Worm (Caenorhabditis elegans) whole organism, L3 larva: ENCODE measurements around the gene ZC443.2.
A peak's percentile ranks its signal among the peaks of the same experiment; 100 is the strongest.

Source experiments
- R02D3.7 ChIP-seq: fragments of 150-350 bp; optimal IDR thresholded peaks from 2 replicates; lab custom pipeline; 2014; ENCODE audit warnings: missing biosample characterization, missing genetic modification characterization
- aly-2 ChIP-seq: fragments of 150-350 bp; optimal IDR thresholded peaks from 2 replicates; lab custom pipeline; 2014; ENCODE audit warnings: missing biosample characterization, missing genetic modification characterization
- ama-1 ChIP-seq: fragments of 150-350 bp; optimal IDR thresholded peaks from 2 replicates; lab custom pipeline; 2018
- ceh-16 ChIP-seq: sonication (generic microtip); optimal IDR thresholded peaks from 2 replicates; lab custom pipeline; 2017; ENCODE audit warnings: missing biosample characterization, missing genetic modification characterization
- ceh-82 ChIP-seq: fragments of 150-350 bp; optimal IDR thresholded peaks from 2 replicates; lab custom pipeline; 2014; ENCODE audit warnings: missing biosample characterization, missing genetic modification characterization
- ceh-9 ChIP-seq: sonication (generic microtip); optimal IDR thresholded peaks from 2 replicates; lab custom pipeline; 2018; ENCODE audit warnings: missing biosample characterization, missing genetic modification characterization
- daf-12 ChIP-seq: fragments of 150-350 bp; optimal IDR thresholded peaks from 2 replicates; lab custom pipeline; 2014; ENCODE audit warnings: missing biosample characterization, missing genetic modification reagents, missing genetic modification characterization
- egl-5 ChIP-seq: fragments of 150-350 bp; optimal IDR thresholded peaks from 2 replicates; lab custom pipeline; 2017; ENCODE audit warnings: missing biosample characterization, missing genetic modification reagents, missing genetic modification characterization, inconsistent platforms
- elt-1 ChIP-seq: fragments of 150-350 bp; optimal IDR thresholded peaks from 2 replicates; lab custom pipeline; 2014; ENCODE audit warnings: missing biosample characterization, missing genetic modification characterization
- elt-2 ChIP-seq: sonication (generic microtip); optimal IDR thresholded peaks from 2 replicates; lab custom pipeline; 2016; ENCODE audit warnings: missing genetic modification reagents, mild to moderate bottlenecking, missing genetic modification characterization, missing compliant biosample characterization
- eor-1 ChIP-seq, 2 experiments: fragments of 150-350 bp; optimal IDR thresholded peaks; 2 replicates each; lab custom pipeline; 2014 to 2018; ENCODE audit warnings: missing biosample characterization in 2 of 2, missing genetic modification characterization in 2 of 2
- fkh-10 ChIP-seq: sonication (generic microtip); optimal IDR thresholded peaks from 2 replicates; lab custom pipeline; 2017; ENCODE audit warnings: missing biosample characterization, missing genetic modification reagents, missing genetic modification characterization
- fkh-2 ChIP-seq: fragments of 150-350 bp; optimal IDR thresholded peaks from 2 replicates; lab custom pipeline; 2014; ENCODE audit warnings: missing biosample characterization, missing genetic modification reagents, missing genetic modification characterization
- fos-1 ChIP-seq: fragments of 150-350 bp; optimal IDR thresholded peaks from 2 replicates; lab custom pipeline; 2014; ENCODE audit warnings: missing biosample characterization, missing genetic modification characterization
- hmg-11 ChIP-seq: sonication (generic microtip); optimal IDR thresholded peaks from 2 replicates; lab custom pipeline; 2016; ENCODE audit warnings: missing genetic modification characterization, missing compliant biosample characterization
- lin-15B ChIP-seq: fragments of 150-350 bp; optimal IDR thresholded peaks from 2 replicates; lab custom pipeline; 2014; ENCODE audit warnings: missing biosample characterization, missing genetic modification characterization
- lin-39 ChIP-seq: fragments of 150-350 bp; optimal IDR thresholded peaks from 2 replicates; lab custom pipeline; 2018; ENCODE audit warnings: missing biosample characterization, missing genetic modification reagents, missing genetic modification characterization
- mml-1 ChIP-seq: fragments of 150-350 bp; sonication (generic microtip); optimal IDR thresholded peaks from 3 replicates; lab custom pipeline; 2014; ENCODE audit warnings: missing biosample characterization, missing genetic modification characterization
- nfya-1 ChIP-seq: sonication (generic microtip); optimal IDR thresholded peaks from 2 replicates; lab custom pipeline; 2017; ENCODE audit warnings: missing genetic modification characterization, mild to moderate bottlenecking, missing compliant biosample characterization, antibody characterized with exemption, moderate library complexity; ENCODE audit not compliant: insufficient read depth
- nhr-11 ChIP-seq: fragments of 150-350 bp; optimal IDR thresholded peaks from 2 replicates; lab custom pipeline; 2014; ENCODE audit warnings: missing biosample characterization, missing genetic modification characterization
- nhr-237 ChIP-seq: fragments of 150-350 bp; optimal IDR thresholded peaks from 2 replicates; lab custom pipeline; 2014; ENCODE audit warnings: missing biosample characterization, missing genetic modification characterization
- nhr-25 ChIP-seq: sonication (generic microtip); optimal IDR thresholded peaks from 2 replicates; lab custom pipeline; 2017; ENCODE audit warnings: missing biosample characterization, missing genetic modification characterization
- nhr-28 ChIP-seq: fragments of 150-350 bp; optimal IDR thresholded peaks from 2 replicates; lab custom pipeline; 2014; ENCODE audit warnings: missing biosample characterization, missing genetic modification characterization
- nhr-43 ChIP-seq: sonication (generic microtip); optimal IDR thresholded peaks from 2 replicates; lab custom pipeline; 2016; ENCODE audit warnings: mild to moderate bottlenecking, missing genetic modification characterization, missing compliant biosample characterization; ENCODE audit not compliant: poor library complexity, severe bottlenecking
- nhr-76 ChIP-seq: fragments of 150-350 bp; sonication (generic microtip); optimal IDR thresholded peaks from 5 replicates; lab custom pipeline; 2014; ENCODE audit warnings: missing biosample characterization, missing genetic modification characterization
- nhr-77 ChIP-seq: fragments of 150-350 bp; optimal IDR thresholded peaks from 2 replicates; lab custom pipeline; 2014; ENCODE audit warnings: missing biosample characterization, missing genetic modification characterization
- pha-4 ChIP-seq: fragments of 150-350 bp; optimal IDR thresholded peaks from 2 replicates; lab custom pipeline; 2014; ENCODE audit warnings: missing biosample characterization, missing genetic modification reagents, missing genetic modification characterization
- sea-2 ChIP-seq: fragments of 150-350 bp; sonication (generic microtip); optimal IDR thresholded peaks from 4 replicates; lab custom pipeline; 2014; ENCODE audit warnings: missing biosample characterization, missing genetic modification reagents, missing genetic modification characterization
- skn-1 ChIP-seq: fragments of 150-350 bp; optimal IDR thresholded peaks from 2 replicates; lab custom pipeline; 2014; ENCODE audit warnings: missing biosample characterization, missing genetic modification characterization
- snpc-4 ChIP-seq: fragments of 150-350 bp; optimal IDR thresholded peaks from 2 replicates; lab custom pipeline; 2014; ENCODE audit warnings: missing biosample characterization, missing genetic modification characterization
- unc-39 ChIP-seq: sonication (generic microtip); optimal IDR thresholded peaks from 4 replicates; lab custom pipeline; 2017; ENCODE audit warnings: missing biosample characterization, missing genetic modification characterization
- unc-62 ChIP-seq: fragments of 150-350 bp; sonication (generic microtip); optimal IDR thresholded peaks from 4 replicates; lab custom pipeline; 2014; ENCODE audit warnings: missing biosample characterization, missing genetic modification reagents, missing genetic modification characterization
- ztf-11 ChIP-seq: fragments of 150-350 bp; optimal IDR thresholded peaks from 2 replicates; lab custom pipeline; 2014; ENCODE audit warnings: missing biosample characterization, missing genetic modification characterization
- ztf-4 ChIP-seq: fragments of 150-350 bp; optimal IDR thresholded peaks from 2 replicates; lab custom pipeline; 2014; ENCODE audit warnings: missing biosample characterization, missing genetic modification characterization

The ZC443.2 gene

ce11 chrV:12814022-12814421 lies 3.0 kb upstream of the ZC443.2 start, which contains the start of gene ZC443.3:
ZC443.3 (minus strand) TSS chrV:12814122.
- TF ChIP-seq mml-1 (no peak), fkh-2 (tag; lab: Kevin White, UChicago) (no peak)

ce11 chrV:12811810-12812209 lies 818 bp upstream of the ZC443.2 start:
- TF ChIP-seq ama-1 (lab: Kevin White, UChicago) (peak; percentile 42), egl-5 (peak; percentile 58), pha-4 (tag; lab: Kevin White, UChicago) (peak; percentile 44), eor-1 (tag; optimal IDR thresholded peaks at IDR 0.05; lab: Kevin White, UChicago) (no peak), unc-62 (GFP tag; lab: Kevin White, UChicago) (no peak), aly-2 (tag; lab: Kevin White, UChicago) (no peak)

- TF ChIP-seq nhr-25 (tag; lab: Kevin White, UChicago), result no peak
Measured at ce11 chrV:12809876-12810275, 1.1 kb downstream of the ZC443.2 start, which contains the start of gene ZC443.1. ZC443.1 (minus strand) TSS chrV:12810080.

ce11 chrV:12806190-12806589 lies 4.8 kb downstream of the ZC443.2 start, which contains the start of gene ZC443.7:
ZC443.7 (plus strand) TSS chrV:12806490.
- TF ChIP-seq unc-62 (GFP tag; lab: Kevin White, UChicago), result no peak
- TF ChIP-seq elt-1, result no peak
- TF ChIP-seq nhr-43 (tag; lab: Kevin White, UChicago), result no peak
- TF ChIP-seq ceh-16 (tag; lab: Kevin White, UChicago), result no peak
- TF ChIP-seq hmg-11, result no peak
- TF ChIP-seq nhr-76 (tag; lab: Kevin White, UChicago), result no peak
- TF ChIP-seq unc-39, result no peak
- no peak for TF ChIP-seq lin-39
- no peak for TF ChIP-seq ztf-4 (tag; lab: Kevin White, UChicago)
- TF ChIP-seq fkh-10 (GFP tag; lab: Kevin White, UChicago), result no peak
- TF ChIP-seq fos-1, result no peak
- no peak for TF ChIP-seq fkh-2 (tag; lab: Kevin White, UChicago)
- no peak for TF ChIP-seq ama-1 (lab: Kevin White, UChicago)
- TF ChIP-seq pha-4 (tag; lab: Kevin White, UChicago), result no peak
- TF ChIP-seq nhr-77 (tag; lab: Kevin White, UChicago), result no peak
- TF ChIP-seq R02D3.7, result no peak
- no peak for TF ChIP-seq skn-1 (tag; lab: Kevin White, UChicago)

- TF ChIP-seq ceh-82 (tag; lab: Kevin White, UChicago) (no peak), unc-39 (no peak), lin-15B (tag; lab: Kevin White, UChicago) (no peak), nfya-1 (tag; lab: Kevin White, UChicago) (no peak), mml-1 (no peak), ama-1 (lab: Kevin White, UChicago) (no peak)
Measured at ce11 chrV:12803274-12803673, 7.7 kb downstream of the ZC443.2 start, which contains the start of gene srbc-45. srbc-45 (plus strand) TSS chrV:12803574.

- TF ChIP-seq nhr-11 (tag; lab: Kevin White, UChicago) (no peak), daf-12 (tag; lab: Kevin White, UChicago) (no peak), ceh-9 (tag; lab: Kevin White, UChicago) (no peak), snpc-4 (tag; lab: Kevin White, UChicago) (no peak), egl-5 (no peak), ztf-4 (tag; lab: Kevin White, UChicago) (no peak), eor-1 (tag; optimal IDR thresholded peaks at IDR 0.05; lab: Kevin White, UChicago) (no peak), sea-2 (GFP tag; lab: Kevin White, UChicago) (no peak), hmg-11 (no peak), nhr-28 (tag; lab: Kevin White, UChicago) (no peak), nhr-43 (tag; lab: Kevin White, UChicago) (no peak), elt-2 (tag; lab: Kevin White, UChicago) (no peak), ceh-82 (tag; lab: Kevin White, UChicago) (no peak), ceh-16 (tag; lab: Kevin White, UChicago) (no peak), nhr-237 (tag; lab: Kevin White, UChicago) (no peak), ztf-11 (tag; lab: Kevin White, UChicago) (no peak)
Measured at ce11 chrV:12800171-12800570, 10.8 kb downstream of the ZC443.2 start, which contains the start of gene ugt-3. ugt-3 (minus strand) TSS chrV:12800271.
